Fruit fly (Drosophila melanogaster): ENCODE measurements around the gene CG13101.

The CG13101 gene

dm6 chr2L:8997285-8997684 lies 12.6 kb upstream of the CG13101 start, which contains the start of the genes alien and CG18661 (continued):
- TF ChIP-seq CG8119 (GFP tag; IDR thresholded peaks at IDR 0.05) (peak; percentile 53; the same call in 1 of the 3 replicates), Met (GFP tag; optimal IDR thresholded peaks at IDR 0.05) (peak; percentile 90), fd85E (GFP tag; optimal IDR thresholded peaks at IDR 0.05) (no peak), topi (GFP tag; optimal IDR thresholded peaks at IDR 0.05) (peak; percentile 62), Ets21C (GFP tag; optimal IDR thresholded peaks at IDR 0.05) (peak; percentile 71), dac (GFP tag; optimal IDR thresholded peaks at IDR 0.05) (peak; percentile 91), CG8319 (GFP tag; optimal IDR thresholded peaks at IDR 0.05) (no peak), eg (GFP tag; IDR thresholded peaks at IDR 0.05) (peak; percentile 96), Sox102F (GFP tag; optimal IDR thresholded peaks at IDR 0.05) (peak; percentile 72), CG4318 (GFP tag; optimal IDR thresholded peaks at IDR 0.05) (peak; percentile 52), CG11762 (GFP tag; optimal IDR thresholded peaks at IDR 0.05; ENCODE audit: insufficient read depth) (no peak), CG10631 (GFP tag; optimal IDR thresholded peaks at IDR 0.05) (peak; percentile 85), CG32006 (GFP tag; optimal IDR thresholded peaks at IDR 0.05) (peak; percentile 78), svp (GFP tag) (peak; percentile 91), Sox15 (GFP tag; optimal IDR thresholded peaks at IDR 0.05) (peak; percentile 92), Hr38 (GFP tag; optimal IDR thresholded peaks at IDR 0.05) (peak; percentile 5), CG16779 (tag; optimal IDR thresholded peaks at IDR 0.05) (peak; percentile 62), Lpt (GFP tag; optimal IDR thresholded peaks at IDR 0.05) (peak; percentile 50), CG6163 (GFP tag; IDR thresholded peaks at IDR 0.05) (peak; percentile 97), pdm3 (GFP tag; optimal IDR thresholded peaks at IDR 0.05) (no peak), cyc (GFP tag; optimal IDR thresholded peaks at IDR 0.05) (peak; percentile 78), CG34406 (GFP tag; optimal IDR thresholded peaks at IDR 0.05) (peak; percentile 57), CG6792 (GFP tag; optimal IDR thresholded peaks at IDR 0.05) (peak; percentile 69), CG15336 (GFP tag; IDR thresholded peaks at IDR 0.05) (peak; percentile 78), esn (GFP tag; optimal IDR thresholded peaks at IDR 0.05) (peak; percentile 68), fkh (GFP tag; optimal IDR thresholded peaks at IDR 0.05) (peak; percentile 69), CG1621 (tag; optimal IDR thresholded peaks at IDR 0.05) (no peak), CG6808 (GFP tag; optimal IDR thresholded peaks at IDR 0.05) (peak; percentile 100), achi (GFP tag; optimal IDR thresholded peaks at IDR 0.05) (peak; percentile 70), Hr39 (GFP tag; optimal IDR thresholded peaks at IDR 0.05) (peak; percentile 91), lz (GFP tag; optimal IDR thresholded peaks at IDR 0.05) (peak; percentile 93), CG8632 (GFP tag; optimal IDR thresholded peaks at IDR 0.05) (peak; percentile 6), CG6854 (GFP tag; optimal IDR thresholded peaks at IDR 0.05) (peak; percentile 78), Eip78C (GFP tag) (peak; percentile 69)

dm6 chr2L:8993650-8994441 lies 9.2 kb upstream of the CG13101 start, which contains the start of gene CG17906:
CG17906 (plus strand) TSS chr2L:8994391.
- no peak for TF ChIP-seq CG6276 (GFP tag; optimal IDR thresholded peaks at IDR 0.05)
- TF ChIP-seq net (GFP tag; optimal IDR thresholded peaks at IDR 0.05) = no peak
- no peak for TF ChIP-seq CG9139 (GFP tag; optimal IDR thresholded peaks at IDR 0.05)
- TF ChIP-seq CG34406 (GFP tag; optimal IDR thresholded peaks at IDR 0.05) = no peak
- TF ChIP-seq OdsH (GFP tag; optimal IDR thresholded peaks at IDR 0.05) = no peak
- no peak for TF ChIP-seq CG6854 (GFP tag; optimal IDR thresholded peaks at IDR 0.05)
- no peak for TF ChIP-seq cyc (GFP tag; optimal IDR thresholded peaks at IDR 0.05)
- no peak for TF ChIP-seq eg (GFP tag; IDR thresholded peaks at IDR 0.05)
- no peak for TF ChIP-seq CG6792 (GFP tag; optimal IDR thresholded peaks at IDR 0.05)

DNA sequence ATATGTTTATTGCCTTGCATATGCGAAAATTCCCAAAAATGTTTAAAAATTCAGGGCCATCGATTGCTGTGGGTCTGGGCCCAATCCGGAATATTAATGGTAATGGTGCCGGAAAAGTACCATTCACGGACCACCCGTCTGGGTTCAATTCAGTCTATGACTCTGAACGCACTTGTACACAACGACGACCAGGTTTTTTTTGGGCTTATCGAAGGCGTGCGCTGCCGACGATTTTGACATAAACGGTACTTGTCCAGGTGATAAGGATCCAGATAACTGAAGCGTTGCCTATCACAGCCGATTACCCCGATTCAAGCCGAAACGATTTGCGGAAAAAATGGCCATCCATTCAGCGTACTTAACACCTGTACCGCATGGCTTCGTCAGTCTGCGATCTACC lies 6.9 kb upstream of the CG13101 start, which contains the start of gene CG9555:
CG9555 (plus strand) TSS at position 153 of the 400 bp plus-strand sequence.
- no peak for TF ChIP-seq Eip93F (GFP tag; optimal IDR thresholded peaks at IDR 0.05)
- TF ChIP-seq CG3032 (tag; optimal IDR thresholded peaks at IDR 0.05) = no peak
- TF ChIP-seq Ets96B (tag; optimal IDR thresholded peaks at IDR 0.05) = no peak
- TF ChIP-seq eg (GFP tag; IDR thresholded peaks at IDR 0.05) = no peak
- no peak for TF ChIP-seq cyc (GFP tag; optimal IDR thresholded peaks at IDR 0.05)
- no peak for TF ChIP-seq CG6276 (GFP tag; optimal IDR thresholded peaks at IDR 0.05)
- peak; percentile 41 for TF ChIP-seq vri (GFP tag; optimal IDR thresholded peaks at IDR 0.05)

All from whole organism, prepupa.